Fruit fly (Drosophila melanogaster) whole organism, embryonic: ENCODE results near the gene CG9886.

Experiments
- Blimp-1 ChIP-seq: fragments of 200-800 bp; sonication (Bioruptor generic); optimal IDR thresholded peaks from 3 replicates; lab custom pipeline; 2018; ENCODE audit warnings: missing biosample characterization, missing genetic modification characterization, mild to moderate bottlenecking, moderate library complexity, missing genetic modification reagents
- CG10321 ChIP-seq: fragments of 200-800 bp; sonication (Bioruptor generic); IDR thresholded peaks from 2 replicates; pipeline ENCODE4 v1.3.6; 2022; ENCODE audit warnings: missing biosample characterization, missing genetic modification characterization
- CG10366 ChIP-seq: fragments of 200-800 bp; sonication (Bioruptor generic); IDR thresholded peaks from 2 replicates; pipeline ENCODE4 v1.3.6; 2022; ENCODE audit warnings: missing biosample characterization, missing genetic modification characterization
- CG11247 ChIP-seq: fragments of 200-800 bp; sonication (Bioruptor generic); IDR thresholded peaks from 2 replicates; pipeline ENCODE4 v1.3.6; 2022; ENCODE audit warnings: missing biosample characterization, missing genetic modification characterization
- CG11456 ChIP-seq: fragments of 200-800 bp; sonication (Bioruptor generic); IDR thresholded peaks from 3 replicates; pipeline ENCODE4 v1.3.6; 2022; ENCODE audit warnings: missing biosample characterization, missing genetic modification characterization
- CG11560 ChIP-seq: fragments of 200-800 bp; sonication (Bioruptor generic); IDR thresholded peaks from 3 replicates; pipeline ENCODE4 v1.3.6; 2022; ENCODE audit warnings: missing biosample characterization, missing genetic modification characterization
- CG12236 ChIP-seq: fragments of 200-800 bp; sonication (Bioruptor generic); optimal IDR thresholded peaks from 2 replicates; lab custom pipeline; 2016; ENCODE audit warnings: missing biosample characterization, missing genetic modification characterization
- CG1233 ChIP-seq: fragments of 200-800 bp; sonication (Bioruptor generic); optimal IDR thresholded peaks from 4 replicates; lab custom pipeline; 2018; ENCODE audit warnings: missing biosample characterization, mild to moderate bottlenecking, missing genetic modification characterization
- CG13287 ChIP-seq: fragments of 200-800 bp; sonication (Bioruptor generic); IDR thresholded peaks from 2 replicates; pipeline ENCODE4 v1.3.6; 2022; ENCODE audit warnings: missing biosample characterization, missing genetic modification characterization; ENCODE audit not compliant: partially characterized antibody
- CG14667 ChIP-seq: fragments of 200-800 bp; sonication (Bioruptor generic); IDR thresholded peaks from 2 replicates; pipeline ENCODE4 v1.3.6; 2022; ENCODE audit warnings: missing biosample characterization, missing genetic modification characterization
- CG15073 ChIP-seq: fragments of 200-800 bp; sonication (Bioruptor generic); optimal IDR thresholded peaks from 2 replicates; lab custom pipeline; 2016; ENCODE audit warnings: missing biosample characterization, missing genetic modification characterization
- CG1792 ChIP-seq: fragments of 200-800 bp; sonication (Bioruptor generic); optimal IDR thresholded peaks from 2 replicates; lab custom pipeline; 2016; ENCODE audit warnings: missing biosample characterization, missing genetic modification characterization
- CG18476 ChIP-seq: fragments of 200-800 bp; sonication (Bioruptor generic); optimal IDR thresholded peaks from 2 replicates; lab custom pipeline; 2016; ENCODE audit warnings: missing biosample characterization, mild to moderate bottlenecking, missing genetic modification characterization
- CG2678 ChIP-seq: fragments of 200-800 bp; sonication (Bioruptor generic); optimal IDR thresholded peaks from 3 replicates; lab custom pipeline; 2019; ENCODE audit warnings: missing biosample characterization, mild to moderate bottlenecking, missing genetic modification characterization, moderate library complexity
- CG32532 ChIP-seq: fragments of 200-800 bp; sonication (Bioruptor generic); IDR thresholded peaks from 2 replicates; pipeline ENCODE4 v1.3.6; 2022; ENCODE audit warnings: missing biosample characterization, missing genetic modification characterization
- CG5180 ChIP-seq: fragments of 200-800 bp; sonication (Bioruptor generic); optimal IDR thresholded peaks from 3 replicates; lab custom pipeline; 2017; ENCODE audit warnings: missing biosample characterization, missing genetic modification characterization, mild to moderate bottlenecking, moderate library complexity, missing genetic modification reagents
- CG7372 ChIP-seq: fragments of 200-800 bp; sonication (Bioruptor generic); IDR thresholded peaks from 2 replicates; pipeline ENCODE4 v1.3.6; 2022; ENCODE audit warnings: missing biosample characterization, missing genetic modification characterization
- CG7987 ChIP-seq: fragments of 200-800 bp; sonication (Bioruptor generic); optimal IDR thresholded peaks from 2 replicates; lab custom pipeline; 2018; ENCODE audit warnings: missing biosample characterization, mild to moderate bottlenecking, missing genetic modification characterization, moderate library complexity
- CHES-1-like ChIP-seq: fragments of 200-800 bp; sonication (Bioruptor generic); optimal IDR thresholded peaks from 2 replicates; lab custom pipeline; 2016; ENCODE audit warnings: missing biosample characterization, missing genetic modification characterization
- CTCF ChIP-seq: fragments of 200-800 bp; sonication (Bioruptor generic); optimal IDR thresholded peaks from 2 replicates; lab custom pipeline; 2017; ENCODE audit warnings: missing biosample characterization, mild to moderate bottlenecking, missing genetic modification characterization, moderate library complexity
- CrebB ChIP-seq: fragments of 200-800 bp; sonication (Bioruptor generic); optimal IDR thresholded peaks from 3 replicates; lab custom pipeline; 2018; ENCODE audit warnings: missing biosample characterization, mild to moderate bottlenecking, missing genetic modification characterization
- Fer1 ChIP-seq: fragments of 200-800 bp; sonication (Bioruptor generic); optimal IDR thresholded peaks from 2 replicates; lab custom pipeline; 2017; ENCODE audit warnings: missing biosample characterization, mild to moderate bottlenecking, missing genetic modification characterization
- Hand ChIP-seq: fragments of 200-800 bp; sonication (Bioruptor generic); optimal IDR thresholded peaks from 2 replicates; lab custom pipeline; 2017; ENCODE audit warnings: mild to moderate bottlenecking, missing biosample characterization, missing genetic modification reagents, missing genetic modification characterization
- Hmr ChIP-seq: fragments of 200-800 bp; sonication (Bioruptor generic); optimal IDR thresholded peaks from 3 replicates; lab custom pipeline; 2017; ENCODE audit warnings: mild to moderate bottlenecking, missing biosample characterization, missing genetic modification reagents, missing genetic modification characterization
- Med ChIP-seq: fragments of 200-800 bp; sonication (Bioruptor generic); peaks from one replicate; lab custom pipeline; 2016; ENCODE audit warnings: missing biosample characterization, missing genetic modification characterization, mild to moderate bottlenecking, inconsistent platforms, moderate library complexity
- NK7.1 ChIP-seq: fragments of 200-800 bp; sonication (Bioruptor generic); optimal IDR thresholded peaks from 3 replicates; lab custom pipeline; 2016; ENCODE audit warnings: missing biosample characterization, missing genetic modification characterization
- Ptx1 ChIP-seq: fragments of 200-800 bp; sonication (Bioruptor generic); IDR thresholded peaks from 2 replicates; pipeline ENCODE4 v1.3.6; 2022; ENCODE audit warnings: missing biosample characterization, missing genetic modification characterization
- Six4 ChIP-seq: fragments of 200-800 bp; sonication (Bioruptor generic); optimal IDR thresholded peaks from 2 replicates; lab custom pipeline; 2016; ENCODE audit warnings: missing biosample characterization, missing genetic modification characterization
- TFAM ChIP-seq: fragments of 200-800 bp; sonication (Bioruptor generic); optimal IDR thresholded peaks from 2 replicates; lab custom pipeline; 2017; ENCODE audit warnings: missing biosample characterization, missing genetic modification characterization, inconsistent platforms
- bigmax ChIP-seq: fragments of 200-800 bp; sonication (Bioruptor generic); optimal IDR thresholded peaks from 2 replicates; lab custom pipeline; 2018; ENCODE audit warnings: missing biosample characterization, mild to moderate bottlenecking, missing genetic modification characterization
- disco-r ChIP-seq: fragments of 200-800 bp; sonication (Bioruptor generic); optimal IDR thresholded peaks from 2 replicates; lab custom pipeline; 2016; ENCODE audit warnings: missing biosample characterization, missing genetic modification characterization
- dm ChIP-seq: fragments of 200-800 bp; sonication (Bioruptor generic); optimal IDR thresholded peaks from 3 replicates; lab custom pipeline; 2016; ENCODE audit warnings: missing biosample characterization, missing genetic modification characterization
- dmrt11E ChIP-seq: fragments of 200-800 bp; sonication (Bioruptor generic); optimal IDR thresholded peaks from 3 replicates; lab custom pipeline; 2018; ENCODE audit warnings: missing biosample characterization, mild to moderate bottlenecking, missing genetic modification characterization, moderate library complexity
- fd102C ChIP-seq: fragments of 200-800 bp; sonication (Bioruptor generic); optimal IDR thresholded peaks from 2 replicates; lab custom pipeline; 2018; ENCODE audit warnings: missing biosample characterization, mild to moderate bottlenecking, missing genetic modification characterization, moderate library complexity
- fd3F ChIP-seq: fragments of 200-800 bp; sonication (Bioruptor generic); optimal IDR thresholded peaks from 2 replicates; lab custom pipeline; 2018; ENCODE audit warnings: missing biosample characterization, mild to moderate bottlenecking, missing genetic modification characterization, moderate library complexity
- fd96Cb ChIP-seq: fragments of 200-800 bp; sonication (Bioruptor generic); optimal IDR thresholded peaks from 2 replicates; lab custom pipeline; 2018; ENCODE audit warnings: missing biosample characterization, mild to moderate bottlenecking, missing genetic modification characterization, moderate library complexity
- ftz-f1 ChIP-seq: fragments of 200-800 bp; sonication (Bioruptor generic); optimal IDR thresholded peaks from 2 replicates; lab custom pipeline; 2016; ENCODE audit warnings: missing biosample characterization, missing genetic modification characterization
- gcm ChIP-seq: fragments of 200-800 bp; sonication (Bioruptor generic); optimal IDR thresholded peaks from 2 replicates; lab custom pipeline; 2019; ENCODE audit warnings: missing biosample characterization, mild to moderate bottlenecking, missing genetic modification characterization, moderate library complexity
- gfzf ChIP-seq: fragments of 200-800 bp; sonication (Bioruptor generic); optimal IDR thresholded peaks from 2 replicates; lab custom pipeline; 2016; ENCODE audit warnings: missing biosample characterization, mild to moderate bottlenecking, missing genetic modification characterization, moderate library complexity
- gro ChIP-seq: fragments of 200-800 bp; sonication (Bioruptor generic); optimal IDR thresholded peaks from 2 replicates; lab custom pipeline; 2016; ENCODE audit warnings: missing biosample characterization, missing genetic modification characterization
- gsb ChIP-seq: fragments of 200-800 bp; sonication (Bioruptor generic); IDR thresholded peaks from 2 replicates; pipeline ENCODE4 v1.3.6; 2022; ENCODE audit warnings: missing biosample characterization, missing genetic modification characterization
- jigr1 ChIP-seq: fragments of 200-800 bp; sonication (Bioruptor generic); IDR thresholded peaks from 3 replicates; pipeline ENCODE4 v1.3.6; 2022; ENCODE audit warnings: missing biosample characterization, missing genetic modification characterization
- klu ChIP-seq: fragments of 200-800 bp; sonication (Bioruptor generic); IDR thresholded peaks from 2 replicates; pipeline ENCODE4 v1.3.6; 2022; ENCODE audit warnings: missing biosample characterization, missing genetic modification characterization
- luna ChIP-seq: fragments of 200-800 bp; sonication (Bioruptor generic); optimal IDR thresholded peaks from 2 replicates; lab custom pipeline; 2016; ENCODE audit warnings: missing biosample characterization, missing genetic modification characterization
- nau ChIP-seq: fragments of 200-800 bp; sonication (Bioruptor generic); optimal IDR thresholded peaks from 3 replicates; lab custom pipeline; 2017; ENCODE audit warnings: missing biosample characterization, mild to moderate bottlenecking, missing genetic modification characterization, missing genetic modification reagents
- pnt ChIP-seq: fragments of 200-800 bp; sonication (Bioruptor generic); optimal IDR thresholded peaks from 3 replicates; lab custom pipeline; 2016; ENCODE audit warnings: missing biosample characterization, missing genetic modification characterization
- pzg ChIP-seq: fragments of 200-800 bp; sonication (Bioruptor generic); optimal IDR thresholded peaks from 3 replicates; lab custom pipeline; 2018; ENCODE audit warnings: missing biosample characterization, mild to moderate bottlenecking, missing genetic modification characterization, moderate library complexity
- seq ChIP-seq: fragments of 200-800 bp; sonication (Bioruptor generic); IDR thresholded peaks from 2 replicates; pipeline ENCODE4 v1.3.6; 2022; ENCODE audit warnings: missing biosample characterization, missing genetic modification characterization
- slp2 ChIP-seq: fragments of 200-800 bp; sonication (Bioruptor generic); optimal IDR thresholded peaks from 2 replicates; lab custom pipeline; 2016; ENCODE audit warnings: missing biosample characterization, missing genetic modification characterization
- ssp ChIP-seq: fragments of 200-800 bp; sonication (Bioruptor generic); IDR thresholded peaks from 2 replicates; pipeline ENCODE4 v1.3.6; 2022; ENCODE audit warnings: missing biosample characterization, missing genetic modification characterization
- stc ChIP-seq: fragments of 200-800 bp; sonication (Bioruptor generic); IDR thresholded peaks from 2 replicates; pipeline ENCODE4 v1.3.6; 2022; ENCODE audit warnings: missing biosample characterization, missing genetic modification characterization
- tna ChIP-seq: fragments of 200-800 bp; sonication (Bioruptor generic); IDR thresholded peaks from 2 replicates; pipeline ENCODE4 v1.3.6; 2022; ENCODE audit warnings: missing biosample characterization, missing genetic modification characterization; ENCODE audit not compliant: partially characterized antibody

The CG9886 gene

dm6 chr2L:2380805-2381204, 39.8 kb upstream of the CG9886 start, which contains the start of gene Eogt (continued):
- peak; percentile 32 for TF ChIP-seq disco-r (GFP tag; lab: Kevin White, UChicago)
- peak; percentile 86 for TF ChIP-seq CG18476 (GFP tag; lab: Kevin White, UChicago)
- no peak for TF ChIP-seq luna (GFP tag; lab: Kevin White, UChicago)
- TF ChIP-seq gfzf (GFP tag; lab: Kevin White, UChicago), result peak; percentile 62
- TF ChIP-seq klu (GFP tag; lab: Robert Waterston, UW), result peak; percentile 90
- TF ChIP-seq dmrt11E (tag; lab: Kevin White, UChicago), result peak; percentile 98
- peak; percentile 86 for TF ChIP-seq CG1233 (GFP tag; lab: Kevin White, UChicago)
- TF ChIP-seq CG15073 (GFP tag; lab: Kevin White, UChicago), result peak; percentile 60
- peak; percentile 63 for TF ChIP-seq slp2 (GFP tag; lab: Kevin White, UChicago)
- no peak for TF ChIP-seq tna (GFP tag; lab: Robert Waterston, UW)
- no peak for TF ChIP-seq nau (GFP tag; lab: Kevin White, UChicago)
- peak; percentile 64 for TF ChIP-seq Hand (GFP tag; lab: Kevin White, UChicago)
- peak; percentile 92 for TF ChIP-seq CG2678 (tag; lab: Kevin White, UChicago)
- peak; percentile 93 for TF ChIP-seq Hmr (GFP tag; lab: Kevin White, UChicago)
- TF ChIP-seq Blimp-1 (GFP tag; lab: Kevin White, UChicago), result peak; percentile 82
- peak; percentile 93 for TF ChIP-seq gcm (GFP tag; lab: Kevin White, UChicago)
- peak; percentile 92 for TF ChIP-seq gsb (GFP tag; lab: Robert Waterston, UW)
- TF ChIP-seq CHES-1-like, result peak; percentile 37
- TF ChIP-seq CG7372 (GFP tag; lab: Robert Waterston, UW), result peak; percentile 94
- TF ChIP-seq NK7.1 (GFP tag; lab: Kevin White, UChicago), result no peak
- TF ChIP-seq gro (GFP tag; lab: Kevin White, UChicago), result peak; percentile 27
- TF ChIP-seq CrebB (tag; lab: Kevin White, UChicago), result peak; percentile 91
- TF ChIP-seq Med (GFP tag; lab: Kevin White, UChicago), result peak; percentile 95
- TF ChIP-seq CG1792 (GFP tag; lab: Kevin White, UChicago), result peak; percentile 27
- peak; percentile 91 for TF ChIP-seq ssp (GFP tag; lab: Robert Waterston, UW)
- peak; percentile 95 for TF ChIP-seq CG14667 (GFP tag; lab: Robert Waterston, UW)
- peak; percentile 80 for TF ChIP-seq CG10321
- peak; percentile 51 for TF ChIP-seq CTCF
- TF ChIP-seq dm (GFP tag; lab: Kevin White, UChicago), result peak; percentile 30
- TF ChIP-seq stc (GFP tag; lab: Robert Waterston, UW), result peak; percentile 97
- peak; percentile 23 for TF ChIP-seq CG12236 (GFP tag; lab: Kevin White, UChicago)
- peak; percentile 86 for TF ChIP-seq CG11560 (tag; lab: Robert Waterston, UW)
- TF ChIP-seq Ptx1 (GFP tag; lab: Robert Waterston, UW), result peak; percentile 98
- peak; percentile 92 for TF ChIP-seq CG11247 (GFP tag; lab: Robert Waterston, UW)
- TF ChIP-seq fd102C, result peak; percentile 69
- TF ChIP-seq Fer1, result peak; percentile 83
- peak; percentile 47 for TF ChIP-seq pzg (GFP tag; lab: Kevin White, UChicago)
- peak; percentile 50 for TF ChIP-seq CG7987
- no peak for TF ChIP-seq bigmax
- TF ChIP-seq CG32532, result peak; percentile 97
- peak; percentile 79 for TF ChIP-seq Six4 (GFP tag; lab: Kevin White, UChicago)
- peak; percentile 94 for TF ChIP-seq seq (GFP tag; lab: Robert Waterston, UW)
- TF ChIP-seq CG11456 (GFP tag; lab: Robert Waterston, UW), result peak; percentile 96
- TF ChIP-seq CG13287 (GFP tag; lab: Robert Waterston, UW), result peak; percentile 52; the same call in 1 of the 2 replicates
- peak; percentile 41 for TF ChIP-seq TFAM (GFP tag; lab: Kevin White, UChicago)
- peak; percentile 93 for TF ChIP-seq fd96Cb
- peak; percentile 95 for TF ChIP-seq jigr1 (GFP tag; lab: Robert Waterston, UW)
- peak; percentile 61 for TF ChIP-seq CG5180 (GFP tag; lab: Kevin White, UChicago)
- peak; percentile 97 for TF ChIP-seq CG10366 (GFP tag; lab: Robert Waterston, UW)
- peak; percentile 90 for TF ChIP-seq fd3F (GFP tag; lab: Kevin White, UChicago)
- peak; percentile 68 for TF ChIP-seq pnt (GFP tag; lab: Kevin White, UChicago)
- no peak for TF ChIP-seq ftz-f1
